Worm (Caenorhabditis elegans) whole organism, early embryonic: ENCODE data around the gene K01D12.9.

ENCODE experiments used
- B0310.2 ChIP-seq: sonication (generic microtip); optimal IDR thresholded peaks from 2 replicates; lab custom pipeline; 2016; ENCODE audit warnings: mild to moderate bottlenecking, missing genetic modification characterization, missing compliant biosample characterization
- F13C5.2 ChIP-seq: sonication (generic microtip); optimal IDR thresholded peaks from 2 replicates; lab custom pipeline; 2017; ENCODE audit warnings: mild to moderate bottlenecking, missing genetic modification characterization, inconsistent platforms, missing compliant biosample characterization
- aly-1 ChIP-seq: sonication (generic microtip); optimal IDR thresholded peaks from 2 replicates; lab custom pipeline; 2016; ENCODE audit warnings: missing genetic modification characterization, missing compliant biosample characterization
- ama-1 ChIP-seq: fragments of 150-350 bp; optimal IDR thresholded peaks from 2 replicates; lab custom pipeline; 2014
- ceh-13 ChIP-seq: fragments of 200-800 bp; sonication (Bioruptor generic); optimal IDR thresholded peaks from 2 replicates; lab custom pipeline; 2018; ENCODE audit warnings: mild to moderate bottlenecking, missing genetic modification characterization, missing compliant biosample characterization
- ceh-36 ChIP-seq: sonication (generic microtip); optimal IDR thresholded peaks from 2 replicates; lab custom pipeline; 2016; ENCODE audit warnings: missing genetic modification characterization, inconsistent platforms, missing compliant biosample characterization
- ets-7 ChIP-seq: sonication (generic microtip); optimal IDR thresholded peaks from 2 replicates; lab custom pipeline; 2016; ENCODE audit warnings: missing genotype, missing genetic modification characterization, missing compliant biosample characterization
- flt-1 ChIP-seq: fragments of 200-800 bp; sonication (Bioruptor generic); IDR thresholded peaks from 2 replicates; pipeline ENCODE4 v1.3.6; 2022; ENCODE audit warnings: missing genetic modification characterization, missing compliant biosample characterization
- hmbx-1 ChIP-seq: sonication (generic microtip); optimal IDR thresholded peaks from 2 replicates; lab custom pipeline; 2016; ENCODE audit warnings: mild to moderate bottlenecking, missing genetic modification characterization, missing compliant biosample characterization
- hmg-4 ChIP-seq: fragments of 200-800 bp; sonication (Bioruptor generic); optimal IDR thresholded peaks from 2 replicates; lab custom pipeline; 2018; ENCODE audit warnings: mild to moderate bottlenecking, missing genetic modification characterization, missing compliant biosample characterization
- hnd-1 ChIP-seq: sonication (generic microtip); optimal IDR thresholded peaks from 2 replicates; lab custom pipeline; 2016; ENCODE audit warnings: missing genetic modification characterization, missing compliant biosample characterization
- pes-1 ChIP-seq: fragments of 200-800 bp; sonication (Bioruptor generic); IDR thresholded peaks from 2 replicates; pipeline ENCODE4 v1.3.6; 2022; ENCODE audit warnings: missing genetic modification reagents, missing genetic modification characterization, missing compliant biosample characterization
- scrt-1 ChIP-seq: fragments of 200-800 bp; sonication (Bioruptor generic); IDR thresholded peaks from 2 replicates; pipeline ENCODE4 v1.3.6; 2022; ENCODE audit warnings: missing genetic modification characterization, missing compliant biosample characterization
- sea-1 ChIP-seq: fragments of 200-800 bp; sonication (Bioruptor generic); conservative IDR thresholded peaks from 2 replicates; pipeline ENCODE4 v1.3.6; 2022; ENCODE audit warnings: missing genetic modification characterization, missing compliant biosample characterization
- tbx-11 ChIP-seq: fragments of 200-800 bp; sonication (Bioruptor generic); IDR thresholded peaks from 2 replicates; pipeline ENCODE4 v1.3.6; 2022; ENCODE audit warnings: missing genetic modification characterization, missing compliant biosample characterization
- tbx-37 ChIP-seq: fragments of 200-800 bp; sonication (Bioruptor generic); conservative IDR thresholded peaks from 2 replicates; pipeline ENCODE4 v1.3.6; 2022; ENCODE audit warnings: missing genetic modification reagents, missing genetic modification characterization, missing compliant biosample characterization
- tra-4 ChIP-seq: sonication (generic microtip); optimal IDR thresholded peaks from 2 replicates; lab custom pipeline; 2017; ENCODE audit warnings: missing genetic modification characterization, missing compliant biosample characterization

K01D12.9 gene

DNA sequence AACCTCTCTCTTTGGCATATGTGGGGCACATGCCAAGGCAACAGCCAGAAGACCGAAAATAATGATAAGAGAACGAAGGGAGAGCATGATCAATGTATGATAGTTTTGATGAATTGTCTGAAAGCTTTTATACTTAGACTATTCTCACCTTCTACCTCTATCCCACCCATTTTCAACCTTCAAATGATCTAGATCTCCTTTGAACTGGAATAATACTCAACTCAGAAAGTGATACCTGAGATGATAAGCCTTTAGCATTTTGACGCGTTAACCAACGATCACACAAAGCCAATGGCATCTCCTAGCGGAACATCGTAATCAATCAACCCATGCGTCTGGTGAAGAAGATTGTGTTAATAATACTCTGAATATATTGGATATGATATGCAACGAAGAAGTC lies at the start of gene K01D12.9:
Gene K01D12.9, minus strand, starts transcription at position 101 of the 400 bp plus-strand sequence.
- TF ChIP-seq tbx-37 (GFP tag; lab: Robert Waterston, UW): no peak
- no peak for TF ChIP-seq hnd-1 (tag; lab: Kevin White, UChicago)
- TF ChIP-seq sea-1: no peak
- TF ChIP-seq ets-7 (tag; lab: Kevin White, UChicago): no peak
- TF ChIP-seq hmg-4 (GFP tag; lab: Kevin White, UChicago): no peak
- TF ChIP-seq ceh-13 (GFP tag; lab: Kevin White, UChicago): no peak
- no peak for TF ChIP-seq F13C5.2 (tag; lab: Kevin White, UChicago)
- TF ChIP-seq ceh-36 (tag; lab: Kevin White, UChicago): no peak
- no peak for TF ChIP-seq scrt-1 (GFP tag; lab: Robert Waterston, UW)
- TF ChIP-seq hmbx-1: no peak
- no peak for TF ChIP-seq ama-1 (lab: Kevin White, UChicago)
- no peak for TF ChIP-seq aly-1 (tag; lab: Kevin White, UChicago)
- TF ChIP-seq pes-1: no peak
- no peak for TF ChIP-seq B0310.2 (tag; lab: Kevin White, UChicago)
- TF ChIP-seq tra-4 (tag; lab: Kevin White, UChicago): no peak
- TF ChIP-seq tbx-11 (GFP tag; lab: Robert Waterston, UW): no peak
- TF ChIP-seq flt-1: no peak

DNA sequence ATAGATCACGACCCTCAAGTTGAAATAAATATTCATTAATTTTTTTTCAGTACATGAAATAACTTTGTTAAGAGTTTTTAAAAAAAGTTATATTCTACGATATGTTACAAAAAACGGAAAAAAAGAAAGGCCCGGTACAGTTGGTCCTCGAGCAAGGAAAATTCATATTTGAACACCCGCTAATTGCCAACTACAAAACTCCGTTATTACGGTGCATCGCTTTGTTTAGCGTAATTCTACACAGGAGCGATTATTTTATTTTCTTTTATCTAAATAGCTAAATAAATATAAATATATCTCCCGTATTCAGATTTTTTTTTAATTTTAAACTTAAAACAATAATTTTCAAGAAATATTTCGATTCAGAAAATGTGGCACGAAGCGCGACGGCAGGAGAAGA lies 46.0 kb upstream of the K01D12.9 start, which contains the start of gene F28C1.1:
Gene F28C1.1, plus strand, starts transcription at position 365 of the 400 bp plus-strand sequence.
- TF ChIP-seq hmg-4 (GFP tag; lab: Kevin White, UChicago) (no peak), tbx-37 (GFP tag; lab: Robert Waterston, UW) (no peak), ama-1 (lab: Kevin White, UChicago) (no peak), pes-1 (no peak), F13C5.2 (tag; lab: Kevin White, UChicago) (peak; percentile 17)

DNA sequence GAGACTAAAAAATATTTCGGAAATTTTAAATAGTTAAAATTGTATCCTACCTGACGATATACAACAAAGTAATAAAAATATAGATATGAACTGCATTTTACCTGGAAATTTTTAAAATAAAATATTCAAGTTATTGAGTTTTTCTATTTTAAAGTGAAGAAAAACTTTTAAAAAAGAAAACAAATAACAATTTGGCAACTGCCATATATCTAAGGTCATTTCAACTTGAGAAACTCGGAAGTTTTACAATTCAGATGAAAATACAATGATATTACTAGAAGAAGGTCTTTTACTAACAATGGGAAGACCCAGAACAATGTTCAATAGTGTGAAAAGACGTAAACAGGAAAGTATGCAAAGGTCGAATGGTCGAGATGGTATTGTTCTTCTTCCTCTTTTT lies 45.5 kb upstream of the K01D12.9 start, which contains the start of gene C54D10.10:
Gene C54D10.10, minus strand, starts transcription at position 101 of the 400 bp plus-strand sequence.
- TF ChIP-seq flt-1: no peak
- TF ChIP-seq hnd-1 (tag; lab: Kevin White, UChicago): no peak
- no peak for TF ChIP-seq hmg-4 (GFP tag; lab: Kevin White, UChicago)
- TF ChIP-seq tbx-37 (GFP tag; lab: Robert Waterston, UW): no peak
- no peak for TF ChIP-seq ama-1 (lab: Kevin White, UChicago)
- TF ChIP-seq ceh-13 (GFP tag; lab: Kevin White, UChicago): no peak
- TF ChIP-seq F13C5.2 (tag; lab: Kevin White, UChicago): no peak
- no peak for TF ChIP-seq hmbx-1

DNA sequence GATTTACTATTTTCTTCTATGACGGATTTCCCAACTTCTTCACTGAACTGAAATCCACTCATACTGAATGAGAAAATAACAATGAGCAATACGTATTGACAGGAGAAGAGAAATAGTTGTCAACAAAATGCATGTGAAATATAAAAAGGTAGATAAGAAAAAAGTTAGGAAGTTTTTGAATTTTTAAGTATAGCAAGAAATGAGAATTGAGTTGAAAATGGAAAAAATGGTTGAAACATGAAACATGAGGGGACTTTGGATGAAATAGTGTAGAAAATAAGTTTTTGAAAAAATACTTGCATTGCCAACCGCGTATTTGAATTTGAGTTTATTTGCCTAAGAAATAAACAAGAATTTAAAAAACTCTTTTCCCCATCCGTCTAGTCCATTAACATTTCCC lies 42.5 kb upstream of the K01D12.9 start, which contains the start of the genes pals-38 and C54D10.9:
Gene pals-38, minus strand, starts transcription at position 101 of the 400 bp plus-strand sequence.
Gene C54D10.9, plus strand, starts transcription at position 259 of the 400 bp plus-strand sequence.
- TF ChIP-seq F13C5.2 (tag; lab: Kevin White, UChicago) (no peak), ama-1 (lab: Kevin White, UChicago) (no peak), ets-7 (tag; lab: Kevin White, UChicago) (no peak), hmbx-1 (no peak)

DNA sequence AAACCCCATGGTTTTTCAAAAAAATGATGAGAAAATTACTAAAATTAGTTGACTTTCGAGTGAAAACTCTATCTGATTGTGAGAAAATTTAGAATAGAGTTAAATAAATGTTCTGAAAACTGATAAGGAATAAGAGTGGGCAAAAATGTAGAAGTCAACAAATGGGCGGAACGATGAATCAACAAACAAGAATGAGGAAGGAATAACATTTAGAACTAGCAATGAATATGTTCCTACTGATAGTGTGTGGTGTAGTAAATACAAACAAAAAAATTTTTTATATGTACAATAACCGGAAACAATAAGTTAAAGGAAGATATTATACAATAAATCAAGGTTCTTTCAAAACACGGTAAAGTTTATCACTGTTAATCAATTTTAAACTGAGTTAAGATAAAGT lies 39.3 kb upstream of the K01D12.9 start, which contains the start of gene pals-39:
Gene pals-39, minus strand, starts transcription at position 101 of the 400 bp plus-strand sequence.
- no peak for TF ChIP-seq hmg-4 (GFP tag; lab: Kevin White, UChicago)
- TF ChIP-seq hmbx-1: no peak
- no peak for TF ChIP-seq sea-1
- no peak for TF ChIP-seq ceh-13 (GFP tag; lab: Kevin White, UChicago)
- no peak for TF ChIP-seq scrt-1 (GFP tag; lab: Robert Waterston, UW)
- no peak for TF ChIP-seq B0310.2 (tag; lab: Kevin White, UChicago)
- TF ChIP-seq ama-1 (lab: Kevin White, UChicago): no peak
- TF ChIP-seq aly-1 (tag; lab: Kevin White, UChicago): no peak
- TF ChIP-seq tbx-37 (GFP tag; lab: Robert Waterston, UW): no peak
- no peak for TF ChIP-seq tra-4 (tag; lab: Kevin White, UChicago)
- TF ChIP-seq hnd-1 (tag; lab: Kevin White, UChicago): no peak
- TF ChIP-seq tbx-11 (GFP tag; lab: Robert Waterston, UW): no peak
- TF ChIP-seq pes-1: no peak
- TF ChIP-seq ceh-36 (tag; lab: Kevin White, UChicago): no peak
- no peak for TF ChIP-seq flt-1
- no peak for TF ChIP-seq F13C5.2 (tag; lab: Kevin White, UChicago)
- no peak for TF ChIP-seq ets-7 (tag; lab: Kevin White, UChicago)

DNA sequence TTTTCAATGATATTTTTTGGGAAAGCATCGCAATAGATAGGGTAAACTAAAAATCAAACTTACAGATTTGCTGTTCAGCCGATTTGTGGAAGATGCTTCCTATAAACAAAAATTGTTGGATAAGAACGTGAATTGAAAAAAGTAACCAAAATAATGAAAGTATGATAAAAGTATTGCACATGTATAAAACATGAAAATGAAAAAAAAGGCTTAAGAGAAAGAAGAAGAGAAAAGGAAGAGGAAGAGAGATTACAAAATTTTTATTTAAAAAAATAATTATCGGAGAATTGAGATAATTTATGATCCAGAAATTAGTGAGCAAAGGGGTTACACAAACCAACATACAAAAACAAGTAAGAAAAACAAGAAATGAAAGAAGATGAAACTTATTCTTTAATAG lies 37.0 kb upstream of the K01D12.9 start, which contains the start of gene pals-37:
Gene pals-37, minus strand, starts transcription at position 101 of the 400 bp plus-strand sequence.
- TF ChIP-seq tra-4 (tag; lab: Kevin White, UChicago) (no peak), scrt-1 (GFP tag; lab: Robert Waterston, UW) (no peak), hmg-4 (GFP tag; lab: Kevin White, UChicago) (no peak), ceh-13 (GFP tag; lab: Kevin White, UChicago) (no peak), tbx-11 (GFP tag; lab: Robert Waterston, UW) (no peak), aly-1 (tag; lab: Kevin White, UChicago) (no peak), ets-7 (tag; lab: Kevin White, UChicago) (no peak)

DNA sequence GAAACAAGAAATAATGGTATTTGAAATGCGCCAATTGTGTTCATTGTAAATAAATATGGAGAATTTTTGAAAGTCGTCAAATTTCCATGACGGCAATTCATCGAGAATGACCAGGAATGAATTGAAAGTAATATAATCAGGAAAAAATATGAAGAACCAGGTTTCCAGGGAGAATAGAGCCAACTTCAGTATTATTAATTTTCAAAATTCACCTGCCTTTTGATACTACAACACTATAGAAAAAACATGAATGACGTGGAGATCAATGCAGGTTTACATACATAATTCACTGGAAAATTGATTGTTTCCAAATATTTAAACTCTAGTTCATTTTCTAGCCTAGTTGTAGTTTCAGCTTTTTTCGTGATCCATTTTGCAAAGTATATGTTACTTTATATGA lies 29.3 kb upstream of the K01D12.9 start, which contains the start of gene srh-25:
Gene srh-25, minus strand, starts transcription at position 101 of the 400 bp plus-strand sequence.
- TF ChIP-seq F13C5.2 (tag; lab: Kevin White, UChicago) (no peak), hnd-1 (tag; lab: Kevin White, UChicago) (no peak), ceh-36 (tag; lab: Kevin White, UChicago) (no peak), B0310.2 (tag; lab: Kevin White, UChicago) (no peak), tra-4 (tag; lab: Kevin White, UChicago) (no peak), tbx-37 (GFP tag; lab: Robert Waterston, UW) (no peak), ceh-13 (GFP tag; lab: Kevin White, UChicago) (no peak), hmg-4 (GFP tag; lab: Kevin White, UChicago) (no peak), sea-1 (no peak), aly-1 (tag; lab: Kevin White, UChicago) (no peak), pes-1 (no peak), ets-7 (tag; lab: Kevin White, UChicago) (no peak), flt-1 (no peak), hmbx-1 (no peak), scrt-1 (GFP tag; lab: Robert Waterston, UW) (no peak)
